Fruit fly (Drosophila melanogaster): ENCODE measurements around the gene Polr1D.

dm6 chr2L:19138361-19139041 is 3.5 kb upstream of the Polr1D start:
- TF ChIP-seq CG33017 (tag; optimal IDR thresholded peaks at IDR 0.05) (no peak), CG14711 (tag; optimal IDR thresholded peaks at IDR 0.05) (no peak), Crg-1 (GFP tag; optimal IDR thresholded peaks at IDR 0.05) (no peak)
